Worm (Caenorhabditis elegans): Measurements from ENCODE around the gene ulp-2.

Gene ulp-2

DNA sequence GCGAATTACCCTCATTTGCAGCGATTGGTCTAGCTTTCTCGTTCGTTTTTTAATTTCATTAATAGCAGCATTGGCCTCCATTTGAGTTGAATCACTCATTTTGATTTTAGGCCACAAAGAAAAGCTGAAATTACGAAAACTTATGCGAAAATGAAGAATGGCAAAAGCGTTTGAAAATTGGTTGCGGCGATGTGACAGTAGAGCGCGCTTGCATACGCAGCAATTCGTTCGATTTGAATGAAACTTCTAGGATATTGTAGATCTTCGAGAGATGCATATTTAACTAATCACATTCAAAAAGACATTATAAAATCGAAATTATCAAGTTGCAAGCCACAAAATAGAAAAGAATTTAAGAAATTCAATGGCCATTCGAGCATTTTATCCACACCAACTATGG, at the start of gene ulp-2:
Gene ulp-2, minus strand, starts transcription at position 158 of the 400 bp plus-strand sequence.
- TF ChIP-seq unc-62 (GFP tag; optimal IDR thresholded peaks at IDR 0.05), result no peak

DNA sequence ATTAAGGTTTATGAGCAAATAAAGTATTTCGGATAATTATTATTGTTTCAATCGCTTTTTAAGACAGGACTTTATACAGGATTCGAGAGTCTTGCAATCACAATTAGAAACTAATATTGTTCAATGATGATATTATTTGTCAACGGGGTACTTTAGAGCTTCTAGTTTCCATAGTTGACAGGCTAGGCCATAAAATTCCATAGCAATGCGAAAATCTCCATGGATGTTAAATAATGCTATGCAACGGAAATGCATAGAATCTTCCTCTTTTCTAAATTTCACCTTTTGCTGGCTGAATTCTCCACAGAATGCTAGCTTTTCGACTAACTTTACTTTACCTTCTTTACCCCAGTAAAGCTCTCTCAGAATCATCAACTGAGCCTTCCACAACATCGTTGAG, 48.4 kb upstream of the ulp-2 start, which contains the start of gene F59A6.3:
Gene F59A6.3, plus strand, starts transcription at position 301 of the 400 bp plus-strand sequence.
- TF ChIP-seq unc-62 (GFP tag; optimal IDR thresholded peaks at IDR 0.05), result no peak

DNA sequence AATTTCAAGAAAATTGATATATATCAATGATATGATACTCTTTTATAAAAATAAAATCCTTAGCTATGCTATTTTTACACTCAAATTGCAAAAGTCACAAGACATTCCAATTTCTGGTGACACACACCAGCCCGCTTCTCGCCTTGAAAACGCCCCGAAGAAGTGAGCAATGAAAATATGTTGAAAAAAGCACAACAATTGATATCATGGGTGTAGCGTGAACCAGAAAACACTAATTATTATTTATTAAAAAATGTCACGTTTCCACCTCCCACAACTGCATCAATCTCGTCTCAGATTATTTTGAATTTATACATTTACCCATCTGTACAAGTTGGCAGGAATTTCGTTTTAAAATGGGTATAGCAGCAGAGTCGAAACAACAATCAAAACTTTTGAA, 45.1 kb upstream of the ulp-2 start, which contains the start of gene F59A6.4:
Gene F59A6.4, plus strand, starts transcription at position 301 of the 400 bp plus-strand sequence.
- TF ChIP-seq unc-62 (GFP tag; optimal IDR thresholded peaks at IDR 0.05), result no peak

DNA sequence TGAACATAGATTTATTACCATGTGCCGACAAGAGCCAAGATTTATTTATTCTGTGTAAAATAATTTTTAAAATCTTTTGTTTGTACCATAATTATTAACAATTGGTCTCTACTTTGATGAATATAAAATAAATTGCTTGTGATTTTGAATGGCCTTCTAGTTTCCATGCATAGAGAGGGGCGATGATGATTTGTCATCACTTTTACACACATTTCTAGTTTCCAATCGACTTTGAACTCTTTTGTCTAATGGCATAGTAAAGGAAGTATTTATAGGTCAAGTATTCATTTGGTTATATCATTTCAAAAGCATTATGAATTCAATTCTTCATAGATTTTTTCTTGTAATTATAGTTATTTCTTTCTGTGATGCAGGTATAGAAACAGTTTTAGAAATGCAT, 44.0 kb upstream of the ulp-2 start, which contains the start of gene F59A6.10:
Gene F59A6.10, plus strand, starts transcription at position 301 of the 400 bp plus-strand sequence.
- TF ChIP-seq unc-62 (GFP tag; optimal IDR thresholded peaks at IDR 0.05), result no peak

DNA sequence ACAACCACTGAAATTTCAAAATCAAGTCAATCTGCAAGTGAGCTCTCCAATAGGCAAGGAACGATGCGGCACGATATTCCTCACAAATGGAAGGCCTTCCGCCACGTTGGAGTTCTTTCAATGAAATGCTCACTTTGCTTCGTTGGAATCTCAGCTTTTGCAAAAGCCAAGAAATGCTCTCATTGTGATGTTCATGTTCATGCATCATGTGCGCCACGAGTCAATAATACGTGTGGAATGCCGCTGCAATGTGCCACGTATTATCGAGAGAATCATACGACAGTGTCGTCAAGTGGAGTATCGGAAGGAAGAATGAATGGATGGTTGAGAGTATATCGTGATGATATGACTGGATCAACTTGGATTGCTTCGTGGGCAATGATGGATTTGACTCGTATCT, 42.2 kb upstream of the ulp-2 start:
- TF ChIP-seq unc-62 (GFP tag; optimal IDR thresholded peaks at IDR 0.05), result no peak

DNA sequence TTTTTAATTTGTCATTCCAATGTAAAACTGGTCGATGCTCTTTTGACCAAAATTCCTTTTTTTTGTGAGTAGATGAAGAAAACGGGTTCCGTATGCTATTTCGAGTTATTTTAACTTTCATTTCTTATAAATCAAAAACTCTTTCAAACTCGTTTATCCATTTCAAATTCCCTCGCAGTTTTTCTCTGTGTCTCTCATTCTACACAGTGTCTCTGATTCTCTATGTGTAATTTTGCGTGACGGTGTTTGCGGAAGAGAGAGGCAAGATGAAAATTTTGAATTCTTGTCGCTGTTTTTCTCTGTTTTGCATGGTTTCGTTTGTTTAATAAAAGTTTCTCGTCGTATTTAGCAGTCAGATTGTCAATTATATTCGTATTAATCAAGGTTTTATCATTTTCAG, 39.4 kb upstream of the ulp-2 start, which contains the start of gene citk-2:
Gene citk-2, plus strand, starts transcription at position 399 of the 400 bp plus-strand sequence.
- TF ChIP-seq unc-62 (GFP tag; optimal IDR thresholded peaks at IDR 0.05), result no peak

DNA sequence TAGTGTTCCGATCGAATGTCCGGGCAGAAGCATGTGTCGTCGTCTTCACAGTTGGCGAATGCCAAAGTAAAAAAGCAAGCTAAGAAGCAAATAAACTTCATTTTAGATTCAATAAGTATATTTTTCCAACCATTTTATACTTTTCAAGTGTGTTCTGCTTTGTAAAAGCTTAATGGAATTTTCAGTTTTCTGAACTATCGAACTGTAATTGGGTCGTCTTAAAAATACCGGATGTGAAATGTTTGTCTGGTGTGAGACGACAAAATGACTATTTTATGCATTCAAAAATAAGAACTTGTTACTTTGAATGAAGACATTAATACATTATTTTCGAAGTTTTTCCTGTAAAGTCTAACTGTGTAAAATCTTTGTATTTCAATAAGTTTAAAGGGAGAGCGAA, 39.0 kb upstream of the ulp-2 start, which contains the start of gene F59A6.11:
Gene F59A6.11, minus strand, starts transcription at position 101 of the 400 bp plus-strand sequence.
- TF ChIP-seq unc-62 (GFP tag; optimal IDR thresholded peaks at IDR 0.05), result no peak

DNA sequence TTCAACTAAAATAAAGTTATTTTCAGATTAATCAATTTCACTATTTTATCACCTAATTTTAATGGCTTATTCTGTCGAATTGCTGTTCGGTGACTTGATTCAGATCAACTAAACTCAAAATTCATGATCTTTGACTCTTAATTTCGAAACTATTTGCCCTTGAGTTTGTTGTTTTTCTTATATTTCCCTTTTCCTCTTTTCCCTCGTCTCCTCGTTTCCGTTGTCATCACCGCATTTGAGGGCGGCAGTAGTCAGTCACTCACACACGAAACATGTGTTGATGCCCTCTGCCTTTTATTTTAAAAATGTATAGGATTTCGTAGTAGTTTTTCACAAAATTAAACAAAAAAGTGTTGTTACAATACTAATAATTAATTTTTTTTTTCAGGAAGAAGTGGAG, 35.3 kb upstream of the ulp-2 start, which contains the start of gene rnh-1.0:
Gene rnh-1.0, plus strand, starts transcription at position 389 of the 400 bp plus-strand sequence.
- TF ChIP-seq unc-62 (GFP tag; optimal IDR thresholded peaks at IDR 0.05), result no peak

DNA sequence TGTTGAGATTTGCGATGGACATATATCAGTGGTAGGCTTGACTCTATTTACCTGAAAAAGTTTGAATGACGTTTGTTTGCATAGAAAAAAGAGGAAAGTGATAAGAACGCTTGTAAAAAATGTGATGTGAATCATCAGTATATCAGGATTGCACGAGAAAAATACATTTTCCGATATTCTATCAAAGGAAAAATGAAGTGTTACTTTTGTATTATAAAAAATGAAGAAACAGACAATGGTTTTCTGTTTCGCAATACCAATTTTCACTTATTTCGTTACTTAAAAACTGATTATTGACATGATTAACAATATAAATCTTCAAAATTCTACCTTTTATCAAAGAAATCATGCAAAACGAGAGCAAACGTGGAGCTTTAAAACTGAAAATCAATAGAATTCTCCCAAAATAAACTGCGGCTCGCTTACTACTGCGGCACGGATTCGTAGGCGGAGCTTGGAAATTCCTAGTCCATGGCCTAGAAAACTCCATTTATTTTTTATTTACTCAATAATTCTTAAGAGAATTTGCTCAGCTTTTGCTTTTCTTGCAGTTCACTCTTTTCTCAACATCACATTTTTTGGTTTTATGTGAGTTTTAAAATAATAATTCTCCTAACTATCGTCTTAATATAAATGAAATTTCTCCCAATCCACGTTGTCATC, 34.0 kb upstream of the ulp-2 start, which contains the start of the genes eif-1 and vps-24:
Gene eif-1, minus strand, starts transcription at position 51 of the 663 bp plus-strand sequence.
Gene vps-24, plus strand, starts transcription at position 469 of the 663 bp plus-strand sequence.
- no peak for TF ChIP-seq unc-62 (GFP tag; optimal IDR thresholded peaks at IDR 0.05)

DNA sequence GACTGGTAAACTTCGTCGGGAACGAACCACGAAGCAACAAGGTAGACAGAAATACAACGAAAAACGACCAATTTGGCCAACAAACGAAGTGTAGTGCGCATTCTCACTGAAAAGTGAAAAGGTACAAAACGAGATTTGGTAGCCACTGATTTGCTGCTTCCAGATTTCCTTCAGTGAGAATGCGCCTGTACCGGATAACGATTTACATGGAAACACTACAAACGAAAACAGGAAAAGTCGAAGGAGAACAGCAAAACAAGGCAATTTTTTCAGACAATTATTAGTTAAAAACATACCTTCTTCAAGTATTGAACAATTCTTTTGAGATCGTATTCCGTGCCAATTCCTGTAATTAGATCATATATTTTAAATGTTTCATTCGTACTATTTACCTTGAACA, 33.3 kb upstream of the ulp-2 start, which contains the start of gene pigb-1:
Gene pigb-1, minus strand, starts transcription at position 101 of the 400 bp plus-strand sequence.
- TF ChIP-seq unc-62 (GFP tag; optimal IDR thresholded peaks at IDR 0.05), result no peak

DNA sequence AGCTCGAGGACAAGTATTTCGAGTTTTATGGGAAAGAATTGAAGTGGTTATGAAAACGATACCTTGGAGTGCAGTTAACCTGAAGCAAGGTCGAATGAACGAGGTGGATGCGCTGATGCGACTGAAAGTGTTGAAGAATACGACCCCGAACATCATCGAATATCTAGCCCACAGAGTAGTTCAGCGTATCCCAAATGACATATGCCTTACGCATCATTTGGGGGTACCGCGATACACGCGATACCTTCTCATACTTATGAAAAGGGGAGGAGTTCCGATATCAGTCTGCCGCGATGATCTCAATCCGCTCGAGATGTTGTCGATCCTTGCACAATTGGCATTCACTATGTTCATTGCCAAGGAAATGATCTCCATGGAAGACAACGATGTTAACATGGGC, 30.1 kb upstream of the ulp-2 start, which contains the start of gene T27F7.12:
Gene T27F7.12, plus strand, starts transcription at position 301 of the 400 bp plus-strand sequence.
- no peak for TF ChIP-seq unc-62 (GFP tag; optimal IDR thresholded peaks at IDR 0.05)

DNA sequence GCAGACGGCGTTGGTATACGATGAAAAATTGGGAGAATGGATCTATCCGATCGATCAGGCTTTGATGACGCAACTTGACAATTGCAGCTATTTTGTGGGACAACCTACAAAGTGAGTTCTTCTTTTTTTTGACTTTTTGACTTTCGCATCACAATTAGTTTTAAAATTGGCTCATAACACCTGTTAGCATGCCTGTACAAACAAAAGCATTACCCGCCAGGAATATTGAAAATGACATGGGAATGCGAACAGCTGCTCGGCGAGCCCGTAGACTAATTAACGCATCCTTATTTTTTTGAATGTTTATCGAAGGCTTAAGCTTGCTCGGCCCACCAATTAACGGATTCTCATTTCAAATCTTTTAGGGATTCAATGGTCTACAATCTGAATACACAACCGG, 27.6 kb upstream of the ulp-2 start:
- TF ChIP-seq unc-62 (GFP tag; optimal IDR thresholded peaks at IDR 0.05), result no peak

DNA sequence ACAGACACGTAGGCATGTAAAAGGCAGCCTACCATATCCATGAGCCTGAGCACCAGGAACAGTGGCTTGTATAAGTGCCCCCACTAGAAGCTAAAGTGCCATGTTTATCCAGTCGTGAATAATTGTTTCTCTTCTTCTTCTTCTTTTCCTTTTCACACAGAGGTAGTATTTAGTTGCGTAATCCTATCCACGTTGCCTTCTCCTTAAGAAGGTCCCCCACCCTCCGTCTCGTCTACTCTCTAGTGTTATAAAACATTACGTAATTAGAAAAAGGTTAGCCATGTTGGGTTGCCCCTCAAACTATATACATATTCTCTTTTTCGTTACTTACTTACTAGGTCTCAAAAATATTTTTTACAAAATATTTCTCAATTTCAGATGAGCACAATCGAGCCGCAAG, 27.0 kb upstream of the ulp-2 start:
- no peak for TF ChIP-seq unc-62 (GFP tag; optimal IDR thresholded peaks at IDR 0.05)

DNA sequence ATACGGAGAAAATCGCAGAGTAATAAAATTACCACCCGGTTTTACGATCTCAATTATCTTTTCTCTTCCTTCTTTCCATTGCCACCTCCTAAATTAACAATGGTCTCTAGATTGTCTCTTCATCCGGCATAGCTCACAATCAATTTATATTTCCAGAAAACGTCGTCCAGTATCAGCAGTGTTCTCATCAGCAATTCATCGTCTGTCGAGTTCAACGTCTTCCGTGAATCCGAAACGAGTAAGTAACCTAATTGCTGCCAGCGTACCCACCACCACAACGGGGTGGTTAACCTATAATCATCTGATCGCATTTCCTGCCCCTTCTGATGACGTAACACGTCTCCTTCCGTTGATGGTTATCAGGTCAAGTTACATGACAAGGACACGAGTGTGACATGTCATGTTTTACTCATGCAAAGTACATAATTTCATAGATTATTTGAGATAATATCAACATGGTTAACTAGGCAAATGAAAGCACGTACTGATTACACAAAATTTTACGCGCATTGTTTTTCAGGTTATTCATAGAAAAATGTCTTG, 26.4 kb upstream of the ulp-2 start:
- no peak for TF ChIP-seq unc-62 (GFP tag; optimal IDR thresholded peaks at IDR 0.05)

DNA sequence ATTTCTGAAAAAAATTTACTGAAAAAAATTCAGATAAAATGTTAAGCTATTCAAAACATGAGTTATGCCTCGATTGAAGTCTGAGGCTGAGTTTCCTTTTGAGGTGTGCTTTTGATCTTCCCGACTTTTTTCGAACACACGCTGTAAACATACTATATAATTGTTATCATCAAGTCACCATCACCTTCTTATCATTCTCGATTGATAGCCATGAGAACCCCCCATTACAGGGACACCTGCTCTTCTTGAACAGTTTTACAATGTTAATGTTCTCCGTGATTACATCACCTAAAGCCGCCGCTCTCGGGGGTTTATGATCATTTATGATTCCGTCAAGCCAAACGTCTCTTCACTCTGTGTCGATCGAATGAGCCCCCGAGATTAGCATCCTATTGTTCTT, 24.5 kb upstream of the ulp-2 start:
- TF ChIP-seq unc-62 (GFP tag; optimal IDR thresholded peaks at IDR 0.05), result no peak

DNA sequence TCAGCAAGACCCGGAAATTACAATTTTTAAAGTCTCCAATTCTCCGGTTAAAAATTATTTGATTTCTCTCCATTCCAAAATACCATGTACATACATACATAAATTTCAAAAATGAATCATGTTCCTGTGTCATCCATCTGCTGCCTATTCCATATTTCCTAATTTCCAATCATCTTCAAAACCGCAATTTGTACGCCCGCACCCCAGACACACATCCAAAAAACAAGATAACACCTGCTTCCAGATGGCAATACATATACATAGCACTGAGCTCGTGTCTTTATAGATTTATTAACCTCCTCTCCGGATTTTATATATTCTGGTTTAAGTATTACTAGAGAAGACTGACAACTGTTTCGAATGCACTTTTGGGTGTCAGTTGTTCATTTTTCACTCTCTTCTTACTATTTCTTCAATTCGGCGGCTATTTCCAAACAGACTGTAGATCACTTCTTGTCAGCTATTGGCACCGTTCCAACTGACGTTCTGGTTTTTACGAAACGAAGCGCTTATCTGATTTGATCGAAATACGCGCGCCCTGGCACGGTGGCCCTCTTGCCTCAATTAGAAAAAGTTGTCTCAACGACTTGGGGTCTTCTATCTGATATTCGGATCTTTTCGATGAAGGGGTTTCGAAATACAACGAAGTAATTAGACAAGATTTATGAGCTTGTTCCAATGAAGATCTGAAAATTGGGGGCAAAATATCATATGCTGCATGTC, 22.2 kb upstream of the ulp-2 start:
- no peak for TF ChIP-seq unc-62 (GFP tag; optimal IDR thresholded peaks at IDR 0.05)

All from whole organism, dauer.